Fruit fly (Drosophila melanogaster): ENCODE measurements around the gene CG33986.

CG33986 gene

DNA sequence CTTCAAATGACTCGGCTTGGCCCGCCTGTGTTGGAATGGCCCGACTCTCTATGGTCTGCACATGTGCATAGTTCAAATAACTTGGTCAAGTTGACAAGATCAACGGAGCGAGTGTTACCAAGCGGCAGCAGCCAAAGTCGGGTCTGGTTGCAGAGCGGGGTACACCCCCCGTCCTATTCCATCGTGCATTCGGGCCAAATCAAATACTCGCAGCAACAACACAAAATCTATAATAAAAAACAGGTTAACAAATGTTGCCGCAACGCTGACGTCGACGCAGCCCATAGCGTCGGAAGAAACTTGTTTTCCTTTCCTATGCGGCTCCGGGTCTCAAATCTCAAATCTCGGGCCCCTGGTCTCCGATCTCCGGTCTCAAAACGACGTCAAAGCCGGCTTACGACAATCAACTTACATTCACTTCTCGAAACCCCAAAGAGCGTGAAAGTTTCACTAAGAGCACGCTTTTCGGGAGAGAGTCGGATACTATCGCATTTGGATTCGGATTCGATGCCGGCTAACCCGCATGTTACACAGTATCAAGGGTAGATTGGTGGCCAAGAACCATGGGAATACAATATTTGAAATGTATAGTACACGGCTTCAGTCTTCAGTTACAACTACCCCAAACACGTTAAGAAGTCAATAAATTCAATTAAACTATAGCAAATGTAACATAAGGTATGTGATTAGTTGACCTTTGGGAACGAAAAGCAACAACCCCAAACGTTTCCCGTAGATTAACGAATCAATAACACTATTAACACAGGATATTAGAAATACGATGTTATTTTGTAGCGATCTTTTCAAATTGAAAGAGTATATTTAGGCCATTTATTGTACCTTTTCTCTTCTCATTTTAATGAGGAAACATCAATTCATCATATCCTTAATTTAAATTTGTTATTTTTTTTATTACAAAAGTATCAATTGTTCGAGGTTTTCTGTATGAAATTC is 9.5 kb upstream of the CG33986 start:
- TF ChIP-seq psq (optimal IDR thresholded peaks at IDR 0.05) (no peak), ttk (optimal IDR thresholded peaks at IDR 0.05) (no peak), Myc (optimal IDR thresholded peaks at IDR 0.05) (no peak), Sin3A (optimal IDR thresholded peaks at IDR 0.05) (no peak), insv (optimal IDR thresholded peaks at IDR 0.05) (no peak), h (optimal IDR thresholded peaks at IDR 0.05) (no peak)

DNA sequence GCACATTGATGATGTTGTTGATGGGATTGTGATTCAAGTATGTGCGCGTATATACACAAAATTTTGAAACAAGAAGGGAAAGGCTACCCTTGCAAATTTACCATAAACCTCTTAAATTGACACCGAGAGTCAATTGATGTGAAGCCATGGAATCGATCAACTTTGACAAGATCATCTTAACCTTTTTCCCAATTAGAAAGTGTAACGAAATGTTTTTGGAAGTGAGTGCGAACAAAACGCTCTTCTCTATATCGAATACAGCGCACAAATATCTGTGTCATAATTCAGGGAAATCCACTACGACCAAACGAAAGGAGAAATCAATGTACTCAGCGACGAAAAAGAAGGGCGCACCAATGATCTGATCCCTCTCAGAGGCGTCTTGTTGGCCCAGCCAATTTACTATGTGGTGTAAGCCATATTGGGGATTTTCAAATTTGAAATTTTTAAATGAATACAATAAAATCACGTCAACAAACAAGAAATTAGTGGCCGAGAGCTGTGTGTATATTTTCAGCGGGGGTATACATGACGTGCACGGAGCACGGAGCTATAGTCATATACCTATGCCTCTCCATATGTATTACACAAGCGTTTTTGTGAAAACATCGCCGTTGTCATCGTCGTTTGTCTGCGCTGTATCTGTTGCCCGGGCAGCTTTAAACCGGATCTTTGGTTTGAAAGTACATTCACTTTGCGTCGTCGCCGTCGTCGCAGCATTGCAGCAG is 8.5 kb upstream of the CG33986 start:
- TF ChIP-seq ttk (optimal IDR thresholded peaks at IDR 0.05) (no peak), h (optimal IDR thresholded peaks at IDR 0.05) (no peak), Myc (optimal IDR thresholded peaks at IDR 0.05) (no peak), psq (optimal IDR thresholded peaks at IDR 0.05) (no peak), insv (optimal IDR thresholded peaks at IDR 0.05) (no peak)

DNA sequence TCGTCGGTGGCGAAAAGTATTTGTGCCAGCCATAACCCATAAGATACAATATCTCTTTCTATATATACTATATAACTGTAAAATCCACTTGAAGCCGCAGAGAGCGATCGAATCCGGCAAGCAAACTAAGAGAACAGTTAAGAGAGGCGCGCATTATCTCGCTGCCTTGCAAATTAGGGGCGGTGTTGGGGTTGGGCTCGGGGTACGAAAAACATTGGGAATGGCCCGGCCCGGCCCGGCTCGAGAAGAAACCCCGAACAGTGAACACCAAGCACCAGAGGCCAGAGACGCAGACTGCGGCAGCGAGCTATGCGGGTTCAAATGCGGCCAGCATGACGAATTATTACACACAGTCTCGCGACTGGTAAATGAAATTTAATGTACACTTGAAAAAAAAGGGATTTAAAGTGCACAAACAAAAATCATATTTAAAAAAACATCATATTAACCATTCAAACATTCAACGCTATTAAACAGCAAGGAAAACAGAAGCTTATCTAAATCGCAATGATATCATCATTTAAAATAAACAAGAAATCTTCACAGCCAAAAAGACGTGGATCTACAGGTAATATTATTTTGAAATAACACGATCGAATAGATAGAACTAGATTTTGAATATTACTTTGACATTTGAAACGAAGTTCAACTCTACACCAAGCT is 7.4 kb upstream of the CG33986 start:
- no peak for TF ChIP-seq h (optimal IDR thresholded peaks at IDR 0.05)
- TF ChIP-seq psq (optimal IDR thresholded peaks at IDR 0.05): no peak
- TF ChIP-seq ttk (optimal IDR thresholded peaks at IDR 0.05): no peak
- TF ChIP-seq Myc (optimal IDR thresholded peaks at IDR 0.05): no peak
- no peak for TF ChIP-seq insv (optimal IDR thresholded peaks at IDR 0.05)
- TF ChIP-seq Sin3A (optimal IDR thresholded peaks at IDR 0.05): no peak

DNA sequence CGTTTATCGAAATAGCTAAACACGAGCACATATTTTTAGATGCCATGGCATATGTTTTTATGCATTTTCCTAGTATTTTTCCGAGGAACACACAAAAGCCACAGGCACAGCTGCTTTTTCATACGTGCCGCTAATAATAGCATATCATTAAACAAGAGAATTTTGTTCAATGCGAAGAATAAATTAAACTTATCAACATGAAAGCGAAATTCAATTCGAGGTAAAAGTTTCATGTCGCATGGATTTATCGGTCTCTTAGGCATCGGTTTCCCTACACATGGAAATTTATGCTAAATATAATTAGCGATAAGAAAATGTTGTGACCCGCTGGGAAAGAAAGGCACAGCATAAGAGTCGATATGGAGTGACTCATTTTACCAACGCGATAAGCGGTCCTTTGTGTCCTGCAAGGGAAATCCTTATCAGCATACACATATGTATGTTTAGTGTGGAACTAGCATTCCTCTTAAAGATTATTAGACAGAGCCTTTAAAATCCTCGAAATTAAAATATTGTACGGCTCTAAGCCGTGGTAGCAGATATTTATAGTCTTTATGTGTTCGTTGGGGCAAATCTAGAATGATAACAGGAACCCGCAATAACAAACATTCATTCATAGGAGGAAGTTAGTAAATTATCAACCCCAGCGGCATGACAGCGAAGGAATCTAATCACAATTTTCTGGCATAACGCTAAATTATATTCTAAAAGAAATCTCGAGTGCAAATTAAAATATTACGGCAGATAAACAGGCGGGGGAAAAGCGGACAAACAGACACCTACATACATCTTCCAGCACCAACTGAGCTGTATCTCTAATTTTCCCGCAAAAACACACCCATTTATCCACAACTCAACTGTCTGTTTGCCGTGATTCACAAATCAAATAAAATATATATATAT is 6.6 kb upstream of the CG33986 start, which contains the start of gene CG43248:
Gene CG43248, minus strand, starts transcription at position 51 of the 903 bp plus-strand sequence.
- TF ChIP-seq h (optimal IDR thresholded peaks at IDR 0.05) (no peak), Sin3A (optimal IDR thresholded peaks at IDR 0.05) (no peak), ttk (optimal IDR thresholded peaks at IDR 0.05) (no peak), insv (optimal IDR thresholded peaks at IDR 0.05) (no peak)

DNA sequence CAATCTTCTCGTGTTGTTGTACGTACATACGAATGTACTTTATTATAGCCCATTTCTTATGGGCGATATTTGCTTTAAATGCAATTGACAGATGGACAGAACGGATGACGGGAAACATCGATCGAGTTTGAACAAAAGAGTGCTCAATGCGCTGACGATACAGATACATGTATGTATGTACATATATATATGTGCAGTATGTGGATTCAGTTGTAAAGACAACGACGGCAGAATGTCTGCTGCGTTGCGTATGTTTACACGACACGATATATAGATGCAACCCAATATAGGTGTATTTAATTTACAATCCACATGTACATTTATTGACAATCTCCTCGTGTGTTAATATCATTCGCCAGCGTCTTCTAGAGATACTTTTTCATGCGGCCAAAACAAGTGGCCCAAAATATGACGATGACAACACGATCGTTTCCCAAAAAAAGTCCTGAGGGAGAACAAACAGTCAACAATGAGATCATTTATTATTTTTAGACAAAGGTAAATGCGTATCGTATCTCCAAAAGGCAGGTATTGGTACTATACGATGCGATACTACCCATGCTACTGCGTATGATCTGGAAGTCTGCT is 5.7 kb upstream of the CG33986 start:
- no peak for TF ChIP-seq Sin3A (optimal IDR thresholded peaks at IDR 0.05)
- TF ChIP-seq psq (optimal IDR thresholded peaks at IDR 0.05): no peak

DNA sequence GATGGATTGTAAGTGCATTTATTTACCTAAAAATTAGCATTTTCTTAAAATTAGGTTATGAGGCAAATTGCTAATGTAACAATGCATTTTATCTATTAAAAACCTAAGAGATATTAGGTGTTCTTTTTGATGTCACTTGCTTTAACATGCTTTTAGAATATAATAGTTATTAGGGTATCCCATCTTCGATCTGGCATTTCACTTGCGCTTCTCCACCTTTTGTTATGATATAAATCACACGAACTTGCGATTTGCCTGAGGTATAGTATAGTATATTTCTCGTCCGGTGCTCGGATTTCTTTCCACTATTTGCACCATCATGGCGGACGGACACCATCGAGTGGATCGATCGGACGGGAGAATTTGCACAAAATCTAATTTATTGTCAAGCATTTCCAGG is 5.0 kb upstream of the CG33986 start:
- no peak for TF ChIP-seq Sin3A (optimal IDR thresholded peaks at IDR 0.05)
- TF ChIP-seq insv (optimal IDR thresholded peaks at IDR 0.05): no peak
- no peak for TF ChIP-seq ttk (optimal IDR thresholded peaks at IDR 0.05)
- TF ChIP-seq Myc (optimal IDR thresholded peaks at IDR 0.05): no peak
- TF ChIP-seq h (optimal IDR thresholded peaks at IDR 0.05): no peak
- no peak for TF ChIP-seq psq (optimal IDR thresholded peaks at IDR 0.05)

DNA sequence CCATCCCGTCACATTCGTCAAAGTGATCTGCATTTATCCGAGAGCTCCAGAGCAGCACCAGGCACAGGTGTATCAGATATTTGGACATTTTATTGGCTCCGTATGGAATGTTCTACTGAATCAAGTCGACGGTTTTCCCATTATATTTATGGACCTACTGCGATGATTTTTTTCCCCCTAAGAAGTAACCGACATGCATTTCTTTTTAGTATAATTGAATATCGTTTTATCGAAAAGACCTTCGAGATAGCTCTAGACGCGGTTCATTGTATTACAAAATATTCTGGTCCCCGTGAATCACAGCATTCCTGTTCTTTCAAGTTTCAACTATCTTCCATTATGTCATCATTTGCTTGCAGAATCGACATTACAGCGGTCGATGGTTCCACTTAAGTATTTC is 4.1 kb upstream of the CG33986 start, which contains the start of gene obst-H:
Gene obst-H, minus strand, starts transcription at position 101 of the 400 bp plus-strand sequence.
- TF ChIP-seq psq (optimal IDR thresholded peaks at IDR 0.05): no peak
- TF ChIP-seq Sin3A (optimal IDR thresholded peaks at IDR 0.05): no peak
- no peak for TF ChIP-seq h (optimal IDR thresholded peaks at IDR 0.05)
- no peak for TF ChIP-seq Myc (optimal IDR thresholded peaks at IDR 0.05)
- no peak for TF ChIP-seq insv (optimal IDR thresholded peaks at IDR 0.05)
- no peak for TF ChIP-seq ttk (optimal IDR thresholded peaks at IDR 0.05)

DNA sequence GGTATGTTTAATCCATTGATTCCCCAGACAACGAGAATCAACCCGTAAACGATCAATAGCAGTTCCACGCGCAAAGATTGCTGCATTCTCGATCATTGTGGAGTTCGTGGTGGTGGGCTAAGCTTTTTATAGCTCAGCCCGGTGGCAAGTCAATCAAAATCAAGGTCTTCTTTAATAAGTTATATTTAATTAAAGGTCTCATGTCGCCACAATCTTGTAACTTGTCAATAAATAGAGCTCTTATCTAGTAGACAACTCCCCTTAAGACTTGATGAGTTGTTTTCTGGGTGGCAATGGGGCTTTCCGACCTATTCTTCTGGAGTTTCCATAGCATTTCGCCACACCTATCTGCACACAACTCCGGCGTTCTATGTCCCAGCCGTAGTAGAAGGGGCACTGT is 3.0 kb upstream of the CG33986 start, which contains the start of gene CG42728:
Gene CG42728, minus strand, starts transcription at position 101 of the 400 bp plus-strand sequence.
- TF ChIP-seq h (optimal IDR thresholded peaks at IDR 0.05) (no peak), psq (optimal IDR thresholded peaks at IDR 0.05) (no peak), Myc (optimal IDR thresholded peaks at IDR 0.05) (no peak), Sin3A (optimal IDR thresholded peaks at IDR 0.05) (no peak), insv (optimal IDR thresholded peaks at IDR 0.05) (no peak), ttk (optimal IDR thresholded peaks at IDR 0.05) (no peak)

DNA sequence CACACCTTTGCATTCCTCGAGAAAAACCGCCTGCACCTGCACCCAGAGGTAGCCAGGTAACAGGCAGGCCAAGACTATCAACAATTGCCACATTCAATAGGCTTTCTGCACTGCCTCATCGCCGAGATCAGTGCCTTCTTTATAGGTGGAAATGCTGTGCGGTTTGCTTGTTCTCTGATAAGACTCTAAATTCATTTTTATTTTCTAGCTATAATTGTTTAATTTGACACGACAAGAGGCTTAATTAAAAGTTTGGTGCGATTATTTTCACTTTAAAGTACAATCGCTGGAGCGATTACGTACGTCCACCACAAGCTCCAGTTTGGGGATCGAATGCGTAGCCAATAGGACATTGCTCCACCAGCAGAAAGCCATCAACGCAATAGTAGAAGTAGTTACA is 2.4 kb upstream of the CG33986 start, which contains the start of gene CG42729:
Gene CG42729, minus strand, starts transcription at position 101 of the 400 bp plus-strand sequence.
- no peak for TF ChIP-seq Sin3A (optimal IDR thresholded peaks at IDR 0.05)
- no peak for TF ChIP-seq Myc (optimal IDR thresholded peaks at IDR 0.05)
- no peak for TF ChIP-seq ttk (optimal IDR thresholded peaks at IDR 0.05)
- no peak for TF ChIP-seq insv (optimal IDR thresholded peaks at IDR 0.05)
- TF ChIP-seq psq (optimal IDR thresholded peaks at IDR 0.05): no peak
- TF ChIP-seq h (optimal IDR thresholded peaks at IDR 0.05): no peak

DNA sequence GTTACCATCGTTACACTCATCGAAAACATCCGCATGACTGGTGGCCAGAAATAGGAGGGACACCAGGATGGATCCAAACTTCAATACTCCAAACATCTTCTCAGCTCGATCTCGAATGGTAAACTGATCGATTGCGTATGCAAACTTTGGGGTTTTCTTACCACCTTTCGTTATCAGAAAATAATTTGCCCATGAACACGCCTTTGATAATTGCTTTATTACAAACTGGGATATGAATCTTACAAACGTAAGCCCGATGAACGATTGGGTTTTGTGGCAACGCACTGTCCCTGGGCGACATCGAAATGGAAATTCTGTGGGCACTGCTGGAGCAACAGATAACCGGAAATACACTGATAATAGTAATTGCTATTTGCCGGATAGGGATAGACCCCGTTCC is 1.7 kb upstream of the CG33986 start, which contains the start of gene CG33985:
Gene CG33985, minus strand, starts transcription at position 101 of the 400 bp plus-strand sequence.
- no peak for TF ChIP-seq Myc (optimal IDR thresholded peaks at IDR 0.05)
- TF ChIP-seq psq (optimal IDR thresholded peaks at IDR 0.05): no peak
- no peak for TF ChIP-seq Sin3A (optimal IDR thresholded peaks at IDR 0.05)
